Worm (Caenorhabditis elegans) whole organism, L3 larva: ENCODE measurements around the gene acp-4.

Experiments
- aly-2 ChIP-seq: fragments of 150-350 bp; optimal IDR thresholded peaks from 2 replicates; lab custom pipeline; 2014; ENCODE audit warnings: missing biosample characterization, missing genetic modification characterization
- ama-1 ChIP-seq: fragments of 150-350 bp; optimal IDR thresholded peaks from 2 replicates; lab custom pipeline; 2018
- daf-12 ChIP-seq: fragments of 150-350 bp; optimal IDR thresholded peaks from 2 replicates; lab custom pipeline; 2014; ENCODE audit warnings: missing biosample characterization, missing genetic modification reagents, missing genetic modification characterization
- nfya-1 ChIP-seq: sonication (generic microtip); optimal IDR thresholded peaks from 2 replicates; lab custom pipeline; 2017; ENCODE audit warnings: missing genetic modification characterization, mild to moderate bottlenecking, missing compliant biosample characterization, antibody characterized with exemption, moderate library complexity; ENCODE audit not compliant: insufficient read depth
- nhr-237 ChIP-seq: fragments of 150-350 bp; optimal IDR thresholded peaks from 2 replicates; lab custom pipeline; 2014; ENCODE audit warnings: missing biosample characterization, missing genetic modification characterization
- nhr-28 ChIP-seq: fragments of 150-350 bp; optimal IDR thresholded peaks from 2 replicates; lab custom pipeline; 2014; ENCODE audit warnings: missing biosample characterization, missing genetic modification characterization
- nhr-76 ChIP-seq: fragments of 150-350 bp; sonication (generic microtip); optimal IDR thresholded peaks from 5 replicates; lab custom pipeline; 2014; ENCODE audit warnings: missing biosample characterization, missing genetic modification characterization
- skn-1 ChIP-seq: fragments of 150-350 bp; optimal IDR thresholded peaks from 2 replicates; lab custom pipeline; 2014; ENCODE audit warnings: missing biosample characterization, missing genetic modification characterization
- unc-62 ChIP-seq: fragments of 150-350 bp; sonication (generic microtip); optimal IDR thresholded peaks from 4 replicates; lab custom pipeline; 2014; ENCODE audit warnings: missing biosample characterization, missing genetic modification reagents, missing genetic modification characterization
- zag-1 ChIP-seq: fragments of 150-350 bp; optimal IDR thresholded peaks from 2 replicates; lab custom pipeline; 2014; ENCODE audit warnings: missing biosample characterization, missing genetic modification characterization

ce11 chrII:8407491-8407890, 27.4 kb downstream of the acp-4 start, which contains the start of gene sra-13:
- TF ChIP-seq nhr-28 (tag; lab: Kevin White, UChicago) (no peak), aly-2 (tag; lab: Kevin White, UChicago) (no peak), zag-1 (tag; lab: Kevin White, UChicago) (no peak), nfya-1 (no peak), nhr-76 (tag; lab: Kevin White, UChicago) (no peak), daf-12 (tag; lab: Kevin White, UChicago) (no peak), unc-62 (GFP tag; lab: Kevin White, UChicago) (no peak), nhr-237 (tag; lab: Kevin White, UChicago) (no peak), skn-1 (tag; lab: Kevin White, UChicago) (no peak), ama-1 (lab: Kevin White, UChicago) (no peak)
